Fruit fly (Drosophila melanogaster): ENCODE results near the gene Marf.

Marf gene

dm6 chrX:6366357-6366691, 575 bp downstream of the Marf start (continued):
- TF ChIP-seq amos (GFP tag; IDR thresholded peaks at IDR 0.05; ENCODE audit: partially characterized antibody) (no peak), CG16813 (GFP tag; IDR thresholded peaks at IDR 0.05; ENCODE audit: partially characterized antibody) (no peak), hth (optimal IDR thresholded peaks at IDR 0.05) (no peak), CG6813 (GFP tag; optimal IDR thresholded peaks at IDR 0.05) (peak; percentile 74), Atf6 (GFP tag; IDR thresholded peaks at IDR 0.05) (peak; percentile 93), ERR (GFP tag; optimal IDR thresholded peaks at IDR 0.05) (peak; percentile 85), CG7928 (GFP tag; optimal IDR thresholded peaks at IDR 0.05) (peak; percentile 59), CG4404 (GFP tag; IDR thresholded peaks at IDR 0.05) (peak; percentile 72), B-H1 (GFP tag; IDR thresholded peaks at IDR 0.05) (peak; percentile 83), Bgb (GFP tag; IDR thresholded peaks at IDR 0.05; ENCODE audit: partially characterized antibody) (no peak), CG1792 (GFP tag; optimal IDR thresholded peaks at IDR 0.05) (peak; percentile 81), CG34376 (GFP tag; optimal IDR thresholded peaks at IDR 0.05) (peak; percentile 90), HLH3B (GFP tag; IDR thresholded peaks at IDR 0.05) (peak; percentile 87), Dad (GFP tag; optimal IDR thresholded peaks at IDR 0.05) (peak; percentile 76), Gug (GFP tag; IDR thresholded peaks at IDR 0.05) (peak; percentile 93), Hr51 (GFP tag; optimal IDR thresholded peaks at IDR 0.05) (peak; percentile 76 to 86), shn (GFP tag; optimal IDR thresholded peaks at IDR 0.05) (peak; percentile 69), fu2 (GFP tag; optimal IDR thresholded peaks at IDR 0.05) (peak; percentile 81), ken (GFP tag; IDR thresholded peaks at IDR 0.05) (peak; percentile 88), CG3407 (GFP tag; optimal IDR thresholded peaks at IDR 0.05) (peak; percentile 21), p53 (GFP tag; optimal IDR thresholded peaks at IDR 0.05) (peak; percentile 52), CG15073 (GFP tag; optimal IDR thresholded peaks at IDR 0.05) (no peak), Ptx1 (GFP tag; IDR thresholded peaks at IDR 0.05) (peak; percentile 91), jigr1 (GFP tag; IDR thresholded peaks at IDR 0.05) (peak; percentile 66; the same call in 2 of the 3 replicates), CG15269 (tag; optimal IDR thresholded peaks at IDR 0.05) (peak; percentile 92), pb (GFP tag; optimal IDR thresholded peaks at IDR 0.05) (peak; percentile 79), CG2116 (GFP tag; optimal IDR thresholded peaks at IDR 0.05) (peak; percentile 8), PHDP (tag; optimal IDR thresholded peaks at IDR 0.05) (peak; percentile 89), stwl (tag; optimal IDR thresholded peaks at IDR 0.05) (no peak), Spps (tag; optimal IDR thresholded peaks at IDR 0.05) (no peak), CG16779 (GFP tag; IDR thresholded peaks at IDR 0.05) (peak; percentile 83), tup (GFP tag; optimal IDR thresholded peaks at IDR 0.05) (peak; percentile 41), zfh1 (GFP tag; IDR thresholded peaks at IDR 0.05) (peak; percentile 89), CG31224 (GFP tag; IDR thresholded peaks at IDR 0.05) (peak; percentile 78), CG18262 (tag; optimal IDR thresholded peaks at IDR 0.05) (peak; percentile 58), chif (GFP tag; optimal IDR thresholded peaks at IDR 0.05) (peak; percentile 68 to 81), kni (GFP tag; optimal IDR thresholded peaks at IDR 0.05) (peak; percentile 11), CG7271 (tag; optimal IDR thresholded peaks at IDR 0.05) (no peak), en (GFP tag; optimal IDR thresholded peaks at IDR 0.05) (peak; percentile 80), lmd (GFP tag; IDR thresholded peaks at IDR 0.05) (peak; percentile 91), CG5180 (GFP tag; optimal IDR thresholded peaks at IDR 0.05) (peak; percentile 50), eve (GFP tag; optimal IDR thresholded peaks at IDR 0.05) (no peak), CG13287 (GFP tag; IDR thresholded peaks at IDR 0.05; ENCODE audit: partially characterized antibody) (no peak), salm (tag; optimal IDR thresholded peaks at IDR 0.05) (peak; percentile 29), CG1647 (GFP tag; optimal IDR thresholded peaks at IDR 0.05) (peak; percentile 79), sisA (GFP tag; IDR thresholded peaks at IDR 0.05) (peak; percentile 88), Pdp1 (GFP tag; optimal IDR thresholded peaks at IDR 0.05) (peak; percentile 68 to 87), ci (GFP tag; IDR thresholded peaks at IDR 0.05) (peak; percentile 93), bigmax (GFP tag; optimal IDR thresholded peaks at IDR 0.05) (no peak), CG14965 (GFP tag; optimal IDR thresholded peaks at IDR 0.05; ENCODE audit: borderline replicate concordance) (no peak), Ets97D (GFP tag; optimal IDR thresholded peaks at IDR 0.05) (peak; percentile 43)

Measured in whole organism, embryonic.